Fruit fly (Drosophila melanogaster) whole organism, embryonic: ENCODE results near the gene pygo.

Source experiments
- CG10366 ChIP-seq: fragments of 200-800 bp; sonication (Bioruptor generic); IDR thresholded peaks from 2 replicates; pipeline ENCODE4 v1.3.6; 2022; ENCODE audit warnings: missing biosample characterization, missing genetic modification characterization
- CG10654 ChIP-seq: fragments of 200-800 bp; sonication (Bioruptor generic); optimal IDR thresholded peaks from 2 replicates; lab custom pipeline; 2016; ENCODE audit warnings: missing biosample characterization, missing genetic modification characterization
- CG10959 ChIP-seq: fragments of 200-800 bp; sonication (Bioruptor generic); IDR thresholded peaks from 2 replicates; pipeline ENCODE4 v1.3.6; 2022; ENCODE audit warnings: missing biosample characterization, missing genetic modification characterization
- CG11398 ChIP-seq: fragments of 200-800 bp; sonication (Bioruptor generic); optimal IDR thresholded peaks from 2 replicates; lab custom pipeline; 2016; ENCODE audit warnings: missing biosample characterization, missing genetic modification characterization
- CG12219 ChIP-seq: fragments of 200-800 bp; sonication (Bioruptor generic); optimal IDR thresholded peaks from 3 replicates; lab custom pipeline; 2018; ENCODE audit warnings: missing biosample characterization, mild to moderate bottlenecking, missing genetic modification characterization
- CG12299 ChIP-seq: fragments of 200-800 bp; sonication (Bioruptor generic); optimal IDR thresholded peaks from 2 replicates; lab custom pipeline; 2018; ENCODE audit warnings: missing biosample characterization, mild to moderate bottlenecking, missing genetic modification characterization
- CG12659 ChIP-seq: fragments of 200-800 bp; sonication (Bioruptor generic); optimal IDR thresholded peaks from 3 replicates; lab custom pipeline; 2017; ENCODE audit warnings: mild to moderate bottlenecking, missing biosample characterization, missing genetic modification reagents, missing genetic modification characterization
- CG14050 ChIP-seq: fragments of 200-800 bp; sonication (Bioruptor generic); IDR thresholded peaks from 3 replicates; pipeline ENCODE4 v1.3.6; 2022; ENCODE audit warnings: missing biosample characterization, missing genetic modification characterization
- CG14965 ChIP-seq: fragments of 200-800 bp; sonication (Bioruptor generic); optimal IDR thresholded peaks from 2 replicates; lab custom pipeline; 2016; ENCODE audit warnings: missing biosample characterization, missing genetic modification characterization, borderline replicate concordance
- CG15514 ChIP-seq: fragments of 200-800 bp; sonication (Bioruptor generic); optimal IDR thresholded peaks from 3 replicates; lab custom pipeline; 2017; ENCODE audit warnings: missing biosample characterization, missing genetic modification characterization, mild to moderate bottlenecking, moderate library complexity, missing genetic modification reagents
- CG16779 ChIP-seq: fragments of 200-800 bp; sonication (Bioruptor generic); IDR thresholded peaks from 2 replicates; pipeline ENCODE4 v1.3.6; 2022; ENCODE audit warnings: missing biosample characterization, missing genetic modification characterization
- CG17568 ChIP-seq: fragments of 200-800 bp; sonication (Bioruptor generic); optimal IDR thresholded peaks from 2 replicates; lab custom pipeline; 2018; ENCODE audit warnings: missing biosample characterization, mild to moderate bottlenecking, missing genetic modification characterization, moderate library complexity
- CG18619 ChIP-seq: fragments of 200-800 bp; sonication (Bioruptor generic); optimal IDR thresholded peaks from 3 replicates; lab custom pipeline; 2017; ENCODE audit warnings: missing biosample characterization, mild to moderate bottlenecking, missing genetic modification characterization
- CG30403 ChIP-seq: fragments of 200-800 bp; sonication (Bioruptor generic); optimal IDR thresholded peaks from 3 replicates; lab custom pipeline; 2016; ENCODE audit warnings: missing biosample characterization, missing genetic modification characterization
- CG33557 ChIP-seq: fragments of 200-800 bp; sonication (Bioruptor generic); optimal IDR thresholded peaks from 2 replicates; lab custom pipeline; 2019; ENCODE audit warnings: missing biosample characterization, mild to moderate bottlenecking, missing genetic modification characterization, moderate library complexity
- CG4820 ChIP-seq: fragments of 200-800 bp; sonication (Bioruptor generic); optimal IDR thresholded peaks from 3 replicates; lab custom pipeline; 2016; ENCODE audit warnings: missing biosample characterization, missing genetic modification characterization
- CG6175 ChIP-seq: fragments of 200-800 bp; sonication (Bioruptor generic); IDR thresholded peaks from 3 replicates; pipeline ENCODE4 v1.3.6; 2022; ENCODE audit warnings: missing biosample characterization, missing genetic modification characterization
- CG6254 ChIP-seq: fragments of 200-800 bp; sonication (Bioruptor generic); optimal IDR thresholded peaks from 3 replicates; lab custom pipeline; 2017; ENCODE audit warnings: mild to moderate bottlenecking, missing biosample characterization, missing genetic modification reagents, missing genetic modification characterization
- CG8478 ChIP-seq: fragments of >200 bp; optimal IDR thresholded peaks from 2 replicates; lab custom pipeline; 2018
- CG9215 ChIP-seq: fragments of 200-800 bp; sonication (Bioruptor generic); IDR thresholded peaks from 2 replicates; pipeline ENCODE4 v1.3.6; 2022; ENCODE audit warnings: missing biosample characterization, missing genetic modification characterization
- CG9437 ChIP-seq: fragments of 200-800 bp; sonication (Bioruptor generic); optimal IDR thresholded peaks from 2 replicates; lab custom pipeline; 2018; ENCODE audit warnings: missing biosample characterization, mild to moderate bottlenecking, missing genetic modification characterization
- Dad ChIP-seq: fragments of 200-800 bp; sonication (Bioruptor generic); optimal IDR thresholded peaks from 3 replicates; lab custom pipeline; 2016; ENCODE audit warnings: missing biosample characterization, missing genetic modification characterization
- Dip3 ChIP-seq: fragments of 200-800 bp; sonication (Bioruptor generic); optimal IDR thresholded peaks from 3 replicates; lab custom pipeline; 2016; ENCODE audit warnings: missing biosample characterization, missing genetic modification characterization
- Fer2 ChIP-seq: fragments of 200-800 bp; sonication (Bioruptor generic); optimal IDR thresholded peaks from 2 replicates; lab custom pipeline; 2018; ENCODE audit warnings: missing biosample characterization, mild to moderate bottlenecking, missing genetic modification characterization, moderate library complexity
- HLH54F ChIP-seq: fragments of 200-800 bp; sonication (Bioruptor generic); optimal IDR thresholded peaks from 3 replicates; lab custom pipeline; 2016; ENCODE audit warnings: missing biosample characterization, missing genetic modification characterization
- NfI ChIP-seq: fragments of 200-800 bp; sonication (Bioruptor generic); optimal IDR thresholded peaks from 3 replicates; lab custom pipeline; 2018; ENCODE audit warnings: missing biosample characterization, mild to moderate bottlenecking, missing genetic modification characterization, moderate library complexity
- Oli ChIP-seq: fragments of 200-800 bp; sonication (Bioruptor generic); optimal IDR thresholded peaks from 2 replicates; lab custom pipeline; 2018; ENCODE audit warnings: missing biosample characterization, mild to moderate bottlenecking, missing genetic modification characterization, moderate library complexity
- Ravus ChIP-seq: fragments of 200-800 bp; sonication (Bioruptor generic); IDR thresholded peaks from 2 replicates; pipeline ENCODE4 v1.3.6; 2022; ENCODE audit warnings: missing biosample characterization, missing genetic modification characterization
- Sry-δ ChIP-seq: fragments of 200-800 bp; sonication (Bioruptor generic); optimal IDR thresholded peaks from 2 replicates; lab custom pipeline; 2016; ENCODE audit warnings: missing biosample characterization, missing genetic modification characterization
- Usf ChIP-seq: fragments of 200-800 bp; sonication (Bioruptor generic); optimal IDR thresholded peaks from 2 replicates; lab custom pipeline; 2017; ENCODE audit warnings: missing genotype, missing biosample characterization, missing genetic modification characterization
- amos ChIP-seq: fragments of 200-800 bp; sonication (Bioruptor generic); IDR thresholded peaks from 2 replicates; pipeline ENCODE4 v1.3.6; 2022; ENCODE audit warnings: missing biosample characterization, missing genetic modification characterization; ENCODE audit not compliant: partially characterized antibody
- ara ChIP-seq: fragments of 200-800 bp; sonication (Bioruptor generic); IDR thresholded peaks from 2 replicates; pipeline ENCODE4 v1.3.6; 2022; ENCODE audit warnings: missing biosample characterization, missing genetic modification characterization
- ase ChIP-seq: fragments of 200-800 bp; sonication (Bioruptor generic); IDR thresholded peaks from 3 replicates; pipeline ENCODE4 v1.3.6; 2022; ENCODE audit warnings: missing biosample characterization, missing genetic modification characterization
- cad ChIP-seq: fragments of >200 bp; optimal IDR thresholded peaks from 2 replicates; lab custom pipeline; 2017; ENCODE audit warnings: missing biosample characterization, missing genetic modification characterization
- chm ChIP-seq: fragments of 200-800 bp; sonication (Bioruptor generic); IDR thresholded peaks from 2 replicates; pipeline ENCODE4 v1.3.6; 2022; ENCODE audit warnings: missing biosample characterization, missing genetic modification characterization
- croc ChIP-seq: fragments of 200-800 bp; sonication (Bioruptor generic); conservative IDR thresholded peaks from 3 replicates; pipeline ENCODE4 v1.3.6; 2022; ENCODE audit warnings: missing biosample characterization, missing genetic modification characterization
- hb ChIP-seq: fragments of 200-800 bp; sonication (Bioruptor generic); IDR thresholded peaks from 3 replicates; pipeline ENCODE4 v1.3.6; 2022; ENCODE audit warnings: missing biosample characterization, missing genetic modification characterization; ENCODE audit not compliant: partially characterized antibody
- lilli ChIP-seq: fragments of 200-800 bp; sonication (Bioruptor generic); optimal IDR thresholded peaks from 3 replicates; lab custom pipeline; 2016; ENCODE audit warnings: missing biosample characterization, missing genetic modification characterization
- nmo ChIP-seq: fragments of 200-800 bp; sonication (Bioruptor generic); optimal IDR thresholded peaks from 2 replicates; lab custom pipeline; 2018; ENCODE audit warnings: missing biosample characterization, mild to moderate bottlenecking, missing genetic modification characterization, moderate library complexity
- pan ChIP-seq, 4 experiments: fragments of >200 bp in 3 of 4; fragments of 200-800 bp in 1 of 4; sonication (Bioruptor generic) in 1 of 4; optimal IDR thresholded peaks in 3 of 4; IDR thresholded peaks in 1 of 4; 2 replicates each; pipeline versions ENCODE4 v1.3.6 to Lab custom; 2017 to 2022; ENCODE audit warnings: missing biosample characterization in 2 of 4, missing genetic modification characterization in 2 of 4, mixed read lengths in 1 of 4
- phol ChIP-seq: fragments of 200-800 bp; sonication (Bioruptor generic); optimal IDR thresholded peaks from 3 replicates; lab custom pipeline; 2018; ENCODE audit warnings: missing biosample characterization, mild to moderate bottlenecking, missing genetic modification characterization, moderate library complexity
- pita ChIP-seq: fragments of 200-800 bp; sonication (Bioruptor generic); optimal IDR thresholded peaks from 2 replicates; lab custom pipeline; 2017; ENCODE audit warnings: missing biosample characterization, mild to moderate bottlenecking, missing genetic modification characterization
- prd ChIP-seq, 3 experiments: fragments of >200 bp in 2 of 3; fragments of 200-800 bp in 1 of 3; sonication (Bioruptor generic) in 1 of 3; optimal IDR thresholded peaks in 2 of 3; IDR thresholded peaks in 1 of 3; 2 replicates in 2 of 3; 3 replicates in 1 of 3; pipeline versions ENCODE4 v1.3.6 to Lab custom; 2017 to 2022; ENCODE audit warnings: missing biosample characterization in 1 of 3, missing genetic modification characterization in 1 of 3
- sc ChIP-seq, 3 experiments: fragments of >200 bp in 2 of 3; fragments of 200-800 bp in 1 of 3; sonication (Bioruptor generic) in 1 of 3; optimal IDR thresholded peaks; 2 replicates in 2 of 3; 3 replicates in 1 of 3; lab custom pipeline; 2017; ENCODE audit warnings: mild to moderate bottlenecking in 1 of 3, missing biosample characterization in 1 of 3, missing genetic modification characterization in 1 of 3, missing genetic modification reagents in 1 of 3
- sens-2 ChIP-seq: fragments of 200-800 bp; sonication (Bioruptor generic); IDR thresholded peaks from 2 replicates; pipeline ENCODE4 v1.3.6; 2022; ENCODE audit warnings: missing biosample characterization, missing genetic modification characterization
- sr ChIP-seq: fragments of 200-800 bp; sonication (Bioruptor generic); IDR thresholded peaks from 3 replicates; pipeline ENCODE4 v1.3.6; 2022; ENCODE audit warnings: missing biosample characterization, missing genetic modification characterization
- stc ChIP-seq: fragments of 200-800 bp; sonication (Bioruptor generic); IDR thresholded peaks from 2 replicates; pipeline ENCODE4 v1.3.6; 2022; ENCODE audit warnings: missing biosample characterization, missing genetic modification characterization
- twi ChIP-seq: fragments of 200-800 bp; optimal IDR thresholded peaks from 2 replicates; lab custom pipeline; 2019; ENCODE audit warnings: missing biosample characterization, mild to moderate bottlenecking, missing genetic modification characterization, moderate library complexity
- vvl ChIP-seq: fragments of 200-800 bp; sonication (Bioruptor generic); IDR thresholded peaks from 2 replicates; pipeline ENCODE4 v1.3.6; 2022; ENCODE audit warnings: missing biosample characterization, missing genetic modification characterization
- zfh2 ChIP-seq: fragments of 200-800 bp; sonication (Bioruptor generic); optimal IDR thresholded peaks from 2 replicates; lab custom pipeline; 2016; ENCODE audit warnings: missing biosample characterization, missing genetic modification characterization

pygo gene

dm6 chr3R:31566738-31567137, 13.8 kb downstream of the pygo start (continued):
- peak; percentile 68 for TF ChIP-seq phol
- TF ChIP-seq Dad: peak; percentile 8
- TF ChIP-seq croc: peak; percentile 68
- no peak for TF ChIP-seq Usf (GFP tag; lab: Kevin White, UChicago)
- no peak for TF ChIP-seq CG6254 (GFP tag; lab: Kevin White, UChicago)
- no peak for TF ChIP-seq chm (GFP tag; lab: Robert Waterston, UW)
- no peak for TF ChIP-seq CG30403 (GFP tag; lab: Kevin White, UChicago)
- no peak for TF ChIP-seq sr (GFP tag; lab: Robert Waterston, UW)
- TF ChIP-seq CG12299 (tag; lab: Kevin White, UChicago): peak; percentile 15
- peak; percentile 71 for TF ChIP-seq CG10366 (GFP tag; lab: Robert Waterston, UW)
- TF ChIP-seq CG16779 (GFP tag; lab: Robert Waterston, UW): no peak
- no peak for TF ChIP-seq Dip3
- no peak for TF ChIP-seq CG11398 (GFP tag; lab: Kevin White, UChicago)
- TF ChIP-seq sens-2 (GFP tag; lab: Robert Waterston, UW): peak; percentile 63; the same call in 1 of the 2 replicates
- no peak for TF ChIP-seq sc (optimal IDR thresholded peaks at IDR 0.05; lab: Kevin White, UChicago)
- TF ChIP-seq sc (GFP tag; optimal IDR thresholded peaks at IDR 0.05; lab: Kevin White, UChicago): no peak
- peak; percentile 80; the same call in 1 of the 2 replicates for TF ChIP-seq ara (GFP tag; lab: Robert Waterston, UW)
- no peak for TF ChIP-seq amos (GFP tag; lab: Robert Waterston, UW)
- no peak for TF ChIP-seq prd (optimal IDR thresholded peaks at IDR 0.05; lab: Kevin White, UChicago)
- peak; percentile 76; the same call in 1 of the 3 replicates for TF ChIP-seq prd (GFP tag; IDR thresholded peaks at IDR 0.05; lab: Robert Waterston, UW)
- TF ChIP-seq Sry-δ: no peak
- TF ChIP-seq CG15514 (GFP tag; lab: Kevin White, UChicago): no peak
- no peak for TF ChIP-seq CG9437
- no peak for TF ChIP-seq hb (GFP tag; lab: Robert Waterston, UW)
- peak; percentile 75 for TF ChIP-seq nmo (GFP tag; lab: Kevin White, UChicago)
- TF ChIP-seq Oli (tag; lab: Kevin White, UChicago): peak; percentile 60
- TF ChIP-seq CG12219 (GFP tag; lab: Kevin White, UChicago): peak; percentile 14
- TF ChIP-seq CG4820 (GFP tag; lab: Kevin White, UChicago): peak; percentile 15
- peak; percentile 48; the same call in 1 of the 3 replicates for TF ChIP-seq ase (GFP tag; lab: Robert Waterston, UW)
- 0 out of 3 replicates have a peak, but pooled peaks have one; percentile 29 for TF ChIP-seq CG14050 (GFP tag; lab: Robert Waterston, UW)
- TF ChIP-seq CG14965 (GFP tag; lab: Kevin White, UChicago): no peak
- no peak for TF ChIP-seq CG12659
- no peak for TF ChIP-seq pan (optimal IDR thresholded peaks at IDR 0.05; lab: Kevin White, UChicago)
- peak in 1 of 2 experiments; percentile 32 for TF ChIP-seq pan (GFP tag; optimal IDR thresholded peaks at IDR 0.05 in 1 of 2, IDR thresholded peaks at IDR 0.05 in 1 of 2)
- TF ChIP-seq vvl: peak; percentile 79
- no peak for TF ChIP-seq zfh2
- TF ChIP-seq stc (GFP tag; lab: Robert Waterston, UW): peak; percentile 43; the same call in 1 of the 2 replicates
- no peak for TF ChIP-seq Fer2
- TF ChIP-seq CG10654 (GFP tag; lab: Kevin White, UChicago): peak; percentile 11
- TF ChIP-seq HLH54F (GFP tag; lab: Kevin White, UChicago): no peak
- TF ChIP-seq CG6175: no peak
- no peak for TF ChIP-seq lilli (GFP tag; lab: Kevin White, UChicago)
- peak; percentile 41 for TF ChIP-seq CG33557 (GFP tag; lab: Kevin White, UChicago)
- no peak for TF ChIP-seq pita (GFP tag; lab: Kevin White, UChicago)
- TF ChIP-seq CG9215 (GFP tag; lab: Robert Waterston, UW): 0 out of 2 replicates have a peak, but pooled peaks have one; percentile 24
- peak; percentile 14 for TF ChIP-seq NfI (GFP tag; lab: Kevin White, UChicago)
- no peak for TF ChIP-seq cad (GFP tag; lab: Kevin White, UChicago)
- TF ChIP-seq CG10959 (GFP tag; lab: Robert Waterston, UW): peak; percentile 69
- no peak for TF ChIP-seq CG8478 (lab: Kevin White, UChicago)
- TF ChIP-seq Ravus (GFP tag; lab: Robert Waterston, UW): no peak
- TF ChIP-seq twi (tag; lab: Kevin White, UChicago): no peak
- no peak for TF ChIP-seq CG17568
- TF ChIP-seq CG18619: no peak
